Worm (Caenorhabditis elegans): ENCODE data around the gene R11F4.1.

- TF ChIP-seq pes-1 (GFP tag; IDR thresholded peaks at IDR 0.05): no peak
- no peak for TF ChIP-seq ama-1 (optimal IDR thresholded peaks at IDR 0.05)
- no peak for TF ChIP-seq hnd-1 (tag; optimal IDR thresholded peaks at IDR 0.05)
- peak; percentile 73 for TF ChIP-seq ceh-36 (tag; optimal IDR thresholded peaks at IDR 0.05)
- no peak for TF ChIP-seq F13C5.2 (tag; optimal IDR thresholded peaks at IDR 0.05)
Measured at ce11 chrII:4081891-4082290, 9.8 kb upstream of the R11F4.1 start.

All from whole organism, early embryonic.